Worm (Caenorhabditis elegans) whole organism, L1 larva: ENCODE results near the gene T08G5.3.

Experiments
- C04F5.9 ChIP-seq: sonication (generic microtip); optimal IDR thresholded peaks from 2 replicates; lab custom pipeline; 2016; ENCODE audit warnings: missing genetic modification characterization, missing compliant biosample characterization
- C16A3.4 ChIP-seq: fragments of 150-350 bp; optimal IDR thresholded peaks from 2 replicates; lab custom pipeline; 2014; ENCODE audit warnings: missing biosample characterization, missing genetic modification characterization
- C34B4.2 ChIP-seq: sonication (generic microtip); optimal IDR thresholded peaks from 2 replicates; lab custom pipeline; 2017; ENCODE audit warnings: mild to moderate bottlenecking, missing genetic modification characterization, missing compliant biosample characterization
- F16B12.6 ChIP-seq: fragments of 150-350 bp; optimal IDR thresholded peaks from 2 replicates; lab custom pipeline; 2014; ENCODE audit warnings: missing biosample characterization, missing genetic modification characterization
- ama-1 ChIP-seq: fragments of 150-350 bp; optimal IDR thresholded peaks from 2 replicates; lab custom pipeline; 2014
- ceh-63 ChIP-seq: fragments of 200-800 bp; sonication (Bioruptor generic); optimal IDR thresholded peaks from 2 replicates; lab custom pipeline; 2018; ENCODE audit warnings: mild to moderate bottlenecking, missing genetic modification characterization, missing compliant biosample characterization
- ceh-8 ChIP-seq: fragments of 200-800 bp; sonication (Bioruptor generic); optimal IDR thresholded peaks from 2 replicates; lab custom pipeline; 2018; ENCODE audit warnings: mild to moderate bottlenecking, missing genetic modification characterization, moderate library complexity, missing compliant biosample characterization
- ceh-88 ChIP-seq: fragments of 200-800 bp; sonication (Bioruptor generic); IDR thresholded peaks from 2 replicates; pipeline ENCODE4 v1.3.6; 2022; ENCODE audit warnings: missing genetic modification characterization, missing compliant biosample characterization
- ceh-90 ChIP-seq: sonication (generic microtip); optimal IDR thresholded peaks from 2 replicates; lab custom pipeline; 2016; ENCODE audit warnings: missing genetic modification characterization, missing compliant biosample characterization
- ces-1 ChIP-seq: fragments of 150-350 bp; optimal IDR thresholded peaks from 2 replicates; lab custom pipeline; 2014; ENCODE audit warnings: missing biosample characterization, missing genetic modification reagents, missing genetic modification characterization
- dpl-1 ChIP-seq, 3 experiments: fragments of 150-350 bp in 2 of 3; sonication (generic microtip) in 1 of 3; optimal IDR thresholded peaks; 2 replicates each; lab custom pipeline; 2014 to 2017; ENCODE audit warnings: missing biosample characterization in 3 of 3, missing genetic modification characterization in 3 of 3, missing genetic modification reagents in 3 of 3
- efl-1 ChIP-seq, 4 experiments: fragments of 150-350 bp; optimal IDR thresholded peaks in 3 of 4; peaks in 1 of 4; 1 replicate in 1 of 4; 2 replicates in 3 of 4; lab custom pipeline; 2014; ENCODE audit warnings: missing biosample characterization in 2 of 4, missing genetic modification characterization in 2 of 4, missing genetic modification reagents in 2 of 4
- egl-13 ChIP-seq: sonication (generic microtip); optimal IDR thresholded peaks from 2 replicates; lab custom pipeline; 2016; ENCODE audit warnings: missing genotype, missing genetic modification reagents, missing genetic modification characterization, missing compliant biosample characterization
- egl-27 ChIP-seq, 2 experiments: fragments of 150-350 bp in 1 of 2; sonication (generic microtip); optimal IDR thresholded peaks; 3 replicates each; lab custom pipeline; 2017 to 2018; ENCODE audit warnings: missing biosample characterization in 2 of 2, missing genetic modification characterization in 2 of 2, missing genetic modification reagents in 2 of 2
- ets-5 ChIP-seq: fragments of 200-800 bp; sonication (Bioruptor generic); IDR thresholded peaks from 2 replicates; pipeline ENCODE4 v1.3.6; 2022; ENCODE audit warnings: missing genetic modification characterization, missing compliant biosample characterization
- fkh-8 ChIP-seq: sonication (generic microtip); optimal IDR thresholded peaks from 2 replicates; lab custom pipeline; 2016; ENCODE audit warnings: mild to moderate bottlenecking, missing genetic modification characterization, missing compliant biosample characterization
- fos-1 ChIP-seq: fragments of 150-350 bp; optimal IDR thresholded peaks from 2 replicates; lab custom pipeline; 2014; ENCODE audit warnings: missing biosample characterization, missing genetic modification characterization
- grh-1 ChIP-seq: fragments of 200-800 bp; sonication (Bioruptor generic); IDR thresholded peaks from 2 replicates; pipeline ENCODE4 v1.3.6; 2022; ENCODE audit warnings: missing genetic modification reagents, missing genetic modification characterization, missing compliant biosample characterization
- hlh-17 ChIP-seq: fragments of 200-800 bp; sonication (Bioruptor generic); optimal IDR thresholded peaks from 2 replicates; lab custom pipeline; 2018; ENCODE audit warnings: missing genetic modification characterization, mild to moderate bottlenecking, missing compliant biosample characterization, moderate library complexity, borderline replicate concordance
- hlh-4 ChIP-seq: sonication (generic microtip); optimal IDR thresholded peaks from 2 replicates; lab custom pipeline; 2016; ENCODE audit warnings: mild to moderate bottlenecking, missing genetic modification characterization, missing compliant biosample characterization
- hpl-2 ChIP-seq: fragments of 150-350 bp; optimal IDR thresholded peaks from 2 replicates; lab custom pipeline; 2014; ENCODE audit warnings: missing biosample characterization, missing genetic modification reagents, missing genetic modification characterization
- lin-13 ChIP-seq: fragments of 150-350 bp; optimal IDR thresholded peaks from 2 replicates; lab custom pipeline; 2014; ENCODE audit warnings: missing biosample characterization, missing genetic modification reagents, missing genetic modification characterization
- lin-14 ChIP-seq: fragments of 200-800 bp; sonication (Bioruptor generic); optimal IDR thresholded peaks from 2 replicates; lab custom pipeline; 2018; ENCODE audit warnings: mild to moderate bottlenecking, missing genetic modification characterization, moderate library complexity, missing compliant biosample characterization
- lin-15B ChIP-seq: fragments of 150-350 bp; sonication (generic microtip); optimal IDR thresholded peaks from 3 replicates; lab custom pipeline; 2014; ENCODE audit warnings: missing biosample characterization, missing genetic modification characterization
- lin-39 ChIP-seq: fragments of 150-350 bp; optimal IDR thresholded peaks from 2 replicates; lab custom pipeline; 2014; ENCODE audit warnings: missing biosample characterization, missing genetic modification reagents, missing genetic modification characterization
- lir-3 ChIP-seq: sonication (generic microtip); optimal IDR thresholded peaks from 2 replicates; lab custom pipeline; 2016; ENCODE audit warnings: mild to moderate bottlenecking, missing genetic modification characterization, moderate library complexity, missing compliant biosample characterization; ENCODE audit not compliant: poor library complexity
- mab-9 ChIP-seq: fragments of 200-800 bp; sonication (Bioruptor generic); IDR thresholded peaks from 2 replicates; pipeline ENCODE4 v1.3.6; 2022; ENCODE audit warnings: missing genetic modification reagents, missing genetic modification characterization, missing compliant biosample characterization
- mdl-1 ChIP-seq, 2 experiments: fragments of 150-350 bp; optimal IDR thresholded peaks; 2 replicates each; lab custom pipeline; 2014 to 2017; ENCODE audit warnings: missing biosample characterization in 2 of 2, missing genetic modification characterization in 2 of 2, inconsistent platforms in 1 of 2
- mep-1 ChIP-seq: fragments of 150-350 bp; optimal IDR thresholded peaks from 2 replicates; lab custom pipeline; 2014; ENCODE audit warnings: missing biosample characterization, missing genetic modification characterization
- nhr-11 ChIP-seq: fragments of 150-350 bp; optimal IDR thresholded peaks from 2 replicates; lab custom pipeline; 2014; ENCODE audit warnings: missing biosample characterization, missing genetic modification characterization
- nhr-19 ChIP-seq: fragments of 200-800 bp; sonication (Bioruptor generic); conservative IDR thresholded peaks from 2 replicates; pipeline ENCODE4 v1.3.6; 2022; ENCODE audit warnings: missing genetic modification characterization, missing compliant biosample characterization
- nhr-20 ChIP-seq: sonication (generic microtip); optimal IDR thresholded peaks from 2 replicates; lab custom pipeline; 2016; ENCODE audit warnings: mild to moderate bottlenecking, missing genetic modification characterization, missing compliant biosample characterization
- nhr-85 ChIP-seq: sonication (generic microtip); peaks from one replicate; lab custom pipeline; 2016; ENCODE audit warnings: missing genetic modification characterization, inconsistent platforms, missing compliant biosample characterization
- pax-3 ChIP-seq: fragments of 200-800 bp; sonication (Bioruptor generic); optimal IDR thresholded peaks from 2 replicates; lab custom pipeline; 2018; ENCODE audit warnings: mild to moderate bottlenecking, missing genetic modification characterization, moderate library complexity, missing compliant biosample characterization
- skn-1 ChIP-seq: fragments of 150-350 bp; optimal IDR thresholded peaks from 2 replicates; lab custom pipeline; 2014; ENCODE audit warnings: missing biosample characterization, missing genetic modification characterization
- snu-23 ChIP-seq: sonication (generic microtip); optimal IDR thresholded peaks from 2 replicates; lab custom pipeline; 2016; ENCODE audit warnings: missing genetic modification characterization, missing compliant biosample characterization
- swsn-7 ChIP-seq: sonication (generic microtip); optimal IDR thresholded peaks from 2 replicates; lab custom pipeline; 2016; ENCODE audit warnings: missing genetic modification characterization, missing compliant biosample characterization
- unc-130 ChIP-seq: fragments of 150-350 bp; optimal IDR thresholded peaks from 2 replicates; lab custom pipeline; 2017; ENCODE audit warnings: missing biosample characterization, missing genetic modification characterization, inconsistent platforms
- unc-30 ChIP-seq: sonication (generic microtip); optimal IDR thresholded peaks from 2 replicates; lab custom pipeline; 2017; ENCODE audit warnings: missing biosample characterization, missing genetic modification characterization
- unc-98 ChIP-seq: fragments of 200-800 bp; sonication (Bioruptor generic); IDR thresholded peaks from 2 replicates; pipeline ENCODE4 v1.3.6; 2022; ENCODE audit warnings: missing genetic modification characterization, missing compliant biosample characterization
- xbp-1 ChIP-seq: sonication (generic microtip); optimal IDR thresholded peaks from 2 replicates; lab custom pipeline; 2016; ENCODE audit warnings: missing genetic modification characterization, missing compliant biosample characterization
- ztf-11 ChIP-seq, 2 experiments: sonication (generic microtip); optimal IDR thresholded peaks; 2 replicates each; lab custom pipeline; 2016 to 2017; ENCODE audit warnings: missing genetic modification characterization in 2 of 2, missing biosample characterization in 1 of 2, missing compliant biosample characterization in 1 of 2

T08G5.3 gene

ce11 chrV:14067816-14068296 is 40.6 kb upstream of the T08G5.3 start, which contains the start of gene D1086.17:
TSS of gene D1086.17 (plus strand) at chrV:14067866.
- no peak for TF ChIP-seq fos-1 (tag; lab: Kevin White, UChicago)
- no peak for TF ChIP-seq ets-5 (GFP tag; lab: Robert Waterston, UW)
- TF ChIP-seq nhr-85 (tag; lab: Kevin White, UChicago): no peak
- no peak for TF ChIP-seq C04F5.9 (tag; lab: Kevin White, UChicago)
- TF ChIP-seq nhr-19: no peak
- no peak for TF ChIP-seq ceh-8 (GFP tag; lab: Kevin White, UChicago)

- TF ChIP-seq nhr-11 (tag; lab: Kevin White, UChicago) (no peak), ces-1 (GFP tag; lab: Kevin White, UChicago) (no peak), unc-30 (tag; lab: Kevin White, UChicago) (no peak), xbp-1 (tag; lab: Kevin White, UChicago) (no peak), ceh-88 (no peak), ama-1 (lab: Kevin White, UChicago) (no peak), snu-23 (GFP tag; lab: Kevin White, UChicago) (no peak)
These were observed 37.1 kb upstream of the T08G5.3 start, which contains the start of gene D1086.21 for ce11 chrV:14064422-14064821. TSS of gene D1086.21 (plus strand) at chrV:14064722.

ce11 chrV:14063980-14064379 is 36.7 kb upstream of the T08G5.3 start:
- no peak for TF ChIP-seq lin-15B

ce11 chrV:14057540-14057939 is 30.3 kb upstream of the T08G5.3 start, which contains the start of gene F58D12.3:
TSS of gene F58D12.3 (plus strand) at chrV:14057840.
- TF ChIP-seq hpl-2 (GFP tag; lab: Kevin White, UChicago): no peak

- TF ChIP-seq hlh-4 (peak; percentile 95), lin-39 (tag; lab: Kevin White, UChicago) (peak; percentile 93), hpl-2 (GFP tag; lab: Kevin White, UChicago) (peak; percentile 53), fkh-8 (peak; percentile 97), ets-5 (GFP tag; lab: Robert Waterston, UW) (peak; percentile 67; the same call in 1 of the 2 replicates), lin-14 (GFP tag; lab: Kevin White, UChicago) (peak; percentile 98), swsn-7 (tag; lab: Kevin White, UChicago) (peak; percentile 98), lir-3 (tag; lab: Kevin White, UChicago) (peak; percentile 99), unc-98 (GFP tag; lab: Robert Waterston, UW) (peak; percentile 100), skn-1 (peak; percentile 62), ceh-63 (GFP tag; lab: Kevin White, UChicago) (peak; percentile 97), snu-23 (GFP tag; lab: Kevin White, UChicago) (peak; percentile 98), ceh-8 (GFP tag; lab: Kevin White, UChicago) (peak; percentile 97), C16A3.4 (tag; lab: Kevin White, UChicago) (peak; percentile 82), C34B4.2 (peak; percentile 92), F16B12.6 (tag; lab: Kevin White, UChicago) (peak; percentile 19), lin-13 (peak; percentile 92), efl-1 (optimal IDR thresholded peaks at IDR 0.05; lab: Kevin White, UChicago) (peak; percentile 90 to 91), efl-1 (GFP tag; optimal IDR thresholded peaks at IDR 0.05 in 1 of 2; lab: Kevin White, UChicago) (peak; percentile 84 to 99), ceh-88 (peak; percentile 99), dpl-1 (GFP tag; optimal IDR thresholded peaks at IDR 0.05; lab: Kevin White, UChicago) (peak; percentile 80 to 87 (median 81)), unc-130 (tag; lab: Kevin White, UChicago) (peak; percentile 98), ztf-11 (tag; optimal IDR thresholded peaks at IDR 0.05; lab: Kevin White, UChicago) (peak in 1 of 2 experiments; percentile 100), egl-13 (tag; lab: Kevin White, UChicago) (peak; percentile 98), mep-1 (tag; lab: Kevin White, UChicago) (peak; percentile 83), mdl-1 (tag; optimal IDR thresholded peaks at IDR 0.05; lab: Kevin White, UChicago) (peak in 1 of 2 experiments; percentile 90), grh-1 (peak; percentile 99), nhr-11 (tag; lab: Kevin White, UChicago) (peak; percentile 80), nhr-19 (peak; percentile 100), ceh-90 (peak; percentile 99), nhr-20 (tag; lab: Kevin White, UChicago) (peak; percentile 99), mab-9 (GFP tag; lab: Robert Waterston, UW) (peak; percentile 100), egl-27 (tag; optimal IDR thresholded peaks at IDR 0.05; lab: Kevin White, UChicago) (peak in 1 of 2 experiments; percentile 4), hlh-17 (GFP tag; lab: Kevin White, UChicago) (peak; percentile 94), pax-3 (tag; lab: Kevin White, UChicago) (peak; percentile 100), C04F5.9 (tag; lab: Kevin White, UChicago) (peak; percentile 96)
These were observed 27.8 kb upstream of the T08G5.3 start for ce11 chrV:14055097-14055496.
